Fruit fly (Drosophila melanogaster): ENCODE results near the gene CG12091.
A peak's percentile ranks its signal among the peaks of the same experiment; 100 is the strongest.

CG12091 gene

DNA sequence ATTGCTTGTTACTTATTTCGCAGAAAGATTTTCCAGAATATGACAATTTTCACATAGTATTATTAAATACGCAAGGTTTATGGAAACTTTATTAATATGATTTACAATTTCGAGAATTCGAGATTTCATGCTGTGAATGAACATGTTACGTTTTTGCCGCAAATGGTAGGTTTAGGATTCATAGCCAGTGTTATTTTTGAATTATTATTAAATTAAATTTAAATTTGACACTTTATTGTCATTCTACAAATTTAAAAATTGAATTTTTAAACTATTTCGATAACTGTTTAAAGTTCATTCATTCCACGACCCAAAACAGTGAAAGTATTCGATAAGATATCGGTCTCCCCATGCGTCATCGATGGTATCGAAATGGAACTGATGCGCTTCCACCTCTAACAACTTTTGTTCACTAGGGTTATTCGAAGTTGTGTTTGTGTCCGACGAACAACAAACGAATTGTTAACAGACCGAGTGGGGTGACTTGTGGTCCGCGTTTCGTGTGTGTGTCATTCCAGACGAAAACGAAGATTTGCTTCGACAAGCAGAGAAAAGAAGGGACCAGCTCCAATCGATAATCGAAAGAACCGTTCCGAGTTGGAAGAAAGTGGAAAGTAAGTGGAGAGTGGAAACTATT is 9.2 kb upstream of the CG12091 start, which contains the start of the genes CG32313 and Pcyt1 (continued):
- TF ChIP-seq pzg (GFP tag; optimal IDR thresholded peaks at IDR 0.05): peak; percentile 90
- TF ChIP-seq CG13296 (GFP tag; optimal IDR thresholded peaks at IDR 0.05): peak; percentile 40
- TF ChIP-seq CG34376 (GFP tag; optimal IDR thresholded peaks at IDR 0.05): peak; percentile 30
- peak; percentile 73 for TF ChIP-seq CG2129 (GFP tag; IDR thresholded peaks at IDR 0.05; ENCODE audit: partially characterized antibody)
- TF ChIP-seq knrl (GFP tag; IDR thresholded peaks at IDR 0.05; ENCODE audit: partially characterized antibody): peak; percentile 85
- peak; percentile 11 for TF ChIP-seq Sin3A (optimal IDR thresholded peaks at IDR 0.05)
- no peak for TF ChIP-seq sisA (GFP tag; IDR thresholded peaks at IDR 0.05)
- 0 out of 2 replicates have a peak, but pooled peaks have one; percentile 10 for TF ChIP-seq CG3847 (GFP tag; IDR thresholded peaks at IDR 0.05)
- peak; percentile 91 for TF ChIP-seq HLH4C (GFP tag; IDR thresholded peaks at IDR 0.05; ENCODE audit: partially characterized antibody)
- no peak for TF ChIP-seq Kr (GFP tag; optimal IDR thresholded peaks at IDR 0.05)
- TF ChIP-seq mam (GFP tag; optimal IDR thresholded peaks at IDR 0.05): no peak
- TF ChIP-seq mld (GFP tag; IDR thresholded peaks at IDR 0.05; ENCODE audit: partially characterized antibody): peak; percentile 80; the same call in 1 of the 3 replicates
- peak; percentile 89 for TF ChIP-seq nerfin-2 (GFP tag; IDR thresholded peaks at IDR 0.05; ENCODE audit: partially characterized antibody)
- TF ChIP-seq CG8924 (tag; optimal IDR thresholded peaks at IDR 0.05): peak; percentile 65
- TF ChIP-seq CG1603 (tag; optimal IDR thresholded peaks at IDR 0.05): peak; percentile 77
- peak; percentile 86 for TF ChIP-seq CG16813 (GFP tag; IDR thresholded peaks at IDR 0.05; ENCODE audit: partially characterized antibody)
- TF ChIP-seq CG17359 (tag; optimal IDR thresholded peaks at IDR 0.05): peak; percentile 17
- peak; percentile 81 for TF ChIP-seq E2f2 (GFP tag; IDR thresholded peaks at IDR 0.05)
- peak; percentile 6 for TF ChIP-seq CG17829 (tag; optimal IDR thresholded peaks at IDR 0.05)
- peak; percentile 55 for TF ChIP-seq B-H2 (GFP tag; optimal IDR thresholded peaks at IDR 0.05)
- TF ChIP-seq sima (GFP tag; optimal IDR thresholded peaks at IDR 0.05): no peak
- peak; percentile 35 for TF ChIP-seq vvl (GFP tag; IDR thresholded peaks at IDR 0.05)
- TF ChIP-seq Atf-2 (GFP tag; optimal IDR thresholded peaks at IDR 0.05): no peak
- peak; percentile 79 for TF ChIP-seq hb (GFP tag; IDR thresholded peaks at IDR 0.05; ENCODE audit: partially characterized antibody)
- peak; percentile 84 for TF ChIP-seq gcm (GFP tag; optimal IDR thresholded peaks at IDR 0.05)
- peak; percentile 18 for TF ChIP-seq ems (GFP tag; optimal IDR thresholded peaks at IDR 0.05)
- TF ChIP-seq CG11560 (tag; IDR thresholded peaks at IDR 0.05): peak; percentile 99
- peak; percentile 32 for TF ChIP-seq CG33213 (GFP tag; optimal IDR thresholded peaks at IDR 0.05)
- TF ChIP-seq Stat92E (GFP tag; optimal IDR thresholded peaks at IDR 0.05): no peak
- TF ChIP-seq Ets97D (GFP tag; optimal IDR thresholded peaks at IDR 0.05): peak; percentile 46
- peak; percentile 58 for TF ChIP-seq Fer1 (GFP tag; optimal IDR thresholded peaks at IDR 0.05)
- TF ChIP-seq row (GFP tag; IDR thresholded peaks at IDR 0.05): peak; percentile 42; the same call in 2 of the 3 replicates
- TF ChIP-seq zen2 (GFP tag; IDR thresholded peaks at IDR 0.05; ENCODE audit: partially characterized antibody): peak; percentile 77
- peak; percentile 86 for TF ChIP-seq wek (GFP tag; optimal IDR thresholded peaks at IDR 0.05)
- TF ChIP-seq phol (tag; optimal IDR thresholded peaks at IDR 0.05): peak; percentile 25
- TF ChIP-seq CG3281 (GFP tag; optimal IDR thresholded peaks at IDR 0.05): peak; percentile 31
- peak; percentile 25 for TF ChIP-seq gfzf (GFP tag; optimal IDR thresholded peaks at IDR 0.05)
- TF ChIP-seq CG6791 (GFP tag; IDR thresholded peaks at IDR 0.05; ENCODE audit: partially characterized antibody): peak; percentile 96
- TF ChIP-seq CG10543 (GFP tag; optimal IDR thresholded peaks at IDR 0.05): peak; percentile 44
- TF ChIP-seq CoRest (tag; optimal IDR thresholded peaks at IDR 0.05): peak; percentile 29
- no peak for TF ChIP-seq nom (GFP tag; optimal IDR thresholded peaks at IDR 0.05)
- TF ChIP-seq Scr (GFP tag; IDR thresholded peaks at IDR 0.05; ENCODE audit: partially characterized antibody): peak; percentile 86
- TF ChIP-seq CG2712 (tag; optimal IDR thresholded peaks at IDR 0.05): peak; percentile 39
- peak; percentile 0 for TF ChIP-seq CG2120 (GFP tag; optimal IDR thresholded peaks at IDR 0.05)
- TF ChIP-seq CG5180 (GFP tag; optimal IDR thresholded peaks at IDR 0.05): peak; percentile 27
- peak; percentile 68 for TF ChIP-seq CG4617 (GFP tag; optimal IDR thresholded peaks at IDR 0.05; ENCODE audit: borderline replicate concordance)
- peak; percentile 58 for TF ChIP-seq Myb (GFP tag; optimal IDR thresholded peaks at IDR 0.05)
- no peak for TF ChIP-seq dmrt99B (tag; optimal IDR thresholded peaks at IDR 0.05)
